Worm (Caenorhabditis elegans) whole organism, young adult: ENCODE data around the gene phyh-1.

Experiments used
- B0035.1 ChIP-seq: sonication (generic microtip); optimal IDR thresholded peaks from 2 replicates; lab custom pipeline; 2016; ENCODE audit warnings: missing genetic modification characterization, mild to moderate bottlenecking, missing compliant biosample characterization, missing genotype, missing genetic modification reagents
- B0336.3 ChIP-seq: fragments of 200-800 bp; sonication (Bioruptor generic); IDR thresholded peaks from 2 replicates; pipeline ENCODE4 v1.3.6; 2022; ENCODE audit warnings: missing genetic modification characterization, missing compliant biosample characterization
- C06A6.2 ChIP-seq: fragments of 200-800 bp; sonication (Bioruptor generic); conservative IDR thresholded peaks from 2 replicates; pipeline ENCODE4 v1.3.6; 2022; ENCODE audit warnings: missing genetic modification characterization, missing compliant biosample characterization
- F33H1.4 ChIP-seq: fragments of 200-800 bp; sonication (Bioruptor generic); IDR thresholded peaks from 2 replicates; pipeline ENCODE4 v1.3.6; 2022; ENCODE audit warnings: missing genetic modification reagents, missing genetic modification characterization, missing compliant biosample characterization
- F39B2.1 ChIP-seq: fragments of 200-800 bp; sonication (Bioruptor generic); IDR thresholded peaks from 2 replicates; pipeline ENCODE4 v1.3.6; 2022; ENCODE audit warnings: missing genetic modification reagents, missing genetic modification characterization, missing compliant biosample characterization
- F57A8.1 ChIP-seq: fragments of 200-800 bp; sonication (Bioruptor generic); optimal IDR thresholded peaks from 2 replicates; lab custom pipeline; 2018; ENCODE audit warnings: mild to moderate bottlenecking, missing genetic modification characterization, moderate library complexity, missing compliant biosample characterization
- T26A5.8 ChIP-seq: sonication (generic microtip); optimal IDR thresholded peaks from 2 replicates; lab custom pipeline; 2016; ENCODE audit warnings: missing genetic modification characterization, missing compliant biosample characterization
- ZK185.1 ChIP-seq: sonication (generic microtip); optimal IDR thresholded peaks from 2 replicates; lab custom pipeline; 2016; ENCODE audit warnings: mild to moderate bottlenecking, missing genetic modification characterization, missing compliant biosample characterization; ENCODE audit not compliant: poor library complexity, severe bottlenecking
- aptf-3 ChIP-seq: fragments of 200-800 bp; sonication (Bioruptor generic); IDR thresholded peaks from 2 replicates; pipeline ENCODE4 v1.3.6; 2022; ENCODE audit warnings: missing genetic modification characterization, missing compliant biosample characterization
- attf-6 ChIP-seq: fragments of 200-800 bp; sonication (Bioruptor generic); IDR thresholded peaks from 2 replicates; pipeline ENCODE4 v1.3.6; 2022; ENCODE audit warnings: missing genetic modification reagents, missing genetic modification characterization, missing compliant biosample characterization
- cebp-1 ChIP-seq, 2 experiments: fragments of 200-800 bp in 1 of 2; sonication (Bioruptor generic) in 1 of 2; sonication (generic microtip) in 1 of 2; IDR thresholded peaks in 1 of 2; optimal IDR thresholded peaks in 1 of 2; 2 replicates each; pipeline versions ENCODE4 v1.3.6 to Lab custom; 2017 to 2022; ENCODE audit warnings: missing compliant biosample characterization in 2 of 2, missing genetic modification characterization in 2 of 2, mild to moderate bottlenecking in 1 of 2, missing genetic modification reagents in 1 of 2, moderate library complexity in 1 of 2
- ceh-27 ChIP-seq: fragments of 200-800 bp; sonication (Bioruptor generic); optimal IDR thresholded peaks from 2 replicates; lab custom pipeline; 2018; ENCODE audit warnings: mild to moderate bottlenecking, missing genetic modification characterization, moderate library complexity, missing compliant biosample characterization
- ceh-58 ChIP-seq: fragments of 200-800 bp; sonication (Bioruptor generic); IDR thresholded peaks from 2 replicates; pipeline ENCODE4 v1.3.6; 2022; ENCODE audit warnings: missing genetic modification characterization, missing compliant biosample characterization
- die-1 ChIP-seq: sonication (generic microtip); optimal IDR thresholded peaks from 2 replicates; lab custom pipeline; 2016; ENCODE audit warnings: missing genotype, mild to moderate bottlenecking, missing genetic modification characterization, missing compliant biosample characterization
- dox-1 ChIP-seq: fragments of 200-800 bp; sonication (Bioruptor generic); IDR thresholded peaks from 2 replicates; pipeline ENCODE4 v1.3.6; 2022; ENCODE audit warnings: missing genetic modification reagents, missing genetic modification characterization, missing compliant biosample characterization
- dpff-1 ChIP-seq: sonication (generic microtip); optimal IDR thresholded peaks from 2 replicates; lab custom pipeline; 2017; ENCODE audit warnings: mild to moderate bottlenecking, missing genetic modification characterization, missing compliant biosample characterization
- egrh-3 ChIP-seq: fragments of 200-800 bp; sonication (Bioruptor generic); IDR thresholded peaks from 2 replicates; pipeline ENCODE4 v1.3.6; 2022; ENCODE audit warnings: missing genetic modification reagents, missing genetic modification characterization, missing compliant biosample characterization
- ets-4 ChIP-seq: fragments of 200-800 bp; sonication (Bioruptor generic); optimal IDR thresholded peaks from 2 replicates; lab custom pipeline; 2018; ENCODE audit warnings: mild to moderate bottlenecking, missing genetic modification characterization, missing compliant biosample characterization
- fkh-3 ChIP-seq: sonication (generic microtip); optimal IDR thresholded peaks from 2 replicates; lab custom pipeline; 2016; ENCODE audit warnings: mild to moderate bottlenecking, missing genetic modification characterization, missing compliant biosample characterization
- hlh-12 ChIP-seq: sonication (generic microtip); optimal IDR thresholded peaks from 2 replicates; lab custom pipeline; 2016; ENCODE audit warnings: missing genetic modification characterization, missing compliant biosample characterization
- hrde-1 ChIP-seq: sonication (generic microtip); optimal IDR thresholded peaks from 2 replicates; lab custom pipeline; 2016; ENCODE audit warnings: missing genetic modification characterization, mild to moderate bottlenecking, missing compliant biosample characterization, moderate library complexity, missing genotype, missing genetic modification reagents, borderline replicate concordance
- lag-1 ChIP-seq: fragments of 200-800 bp; sonication (Bioruptor generic); IDR thresholded peaks from 2 replicates; pipeline ENCODE4 v1.3.6; 2022; ENCODE audit warnings: missing genetic modification reagents, missing genetic modification characterization, missing compliant biosample characterization
- lin-26 ChIP-seq: fragments of 200-800 bp; sonication (Bioruptor generic); IDR thresholded peaks from 2 replicates; pipeline ENCODE4 v1.3.6; 2022; ENCODE audit warnings: missing genetic modification reagents, missing genetic modification characterization, missing compliant biosample characterization
- lin-54 ChIP-seq: fragments of 200-800 bp; sonication (Bioruptor generic); optimal IDR thresholded peaks from 2 replicates; lab custom pipeline; 2018; ENCODE audit warnings: mild to moderate bottlenecking, missing genetic modification characterization, missing compliant biosample characterization
- lsl-1 ChIP-seq: fragments of 200-800 bp; sonication (Bioruptor generic); optimal IDR thresholded peaks from 2 replicates; lab custom pipeline; 2018; ENCODE audit warnings: mild to moderate bottlenecking, missing genetic modification characterization, moderate library complexity, missing compliant biosample characterization
- madf-10 ChIP-seq: sonication (generic microtip); optimal IDR thresholded peaks from 2 replicates; lab custom pipeline; 2016; ENCODE audit warnings: mild to moderate bottlenecking, missing genetic modification characterization, missing compliant biosample characterization
- madf-3 ChIP-seq: fragments of 200-800 bp; sonication (Bioruptor generic); IDR thresholded peaks from 2 replicates; pipeline ENCODE4 v1.3.6; 2022; ENCODE audit warnings: missing genetic modification reagents, missing genetic modification characterization, missing compliant biosample characterization
- nfyb-1 ChIP-seq: fragments of 200-800 bp; sonication (Bioruptor generic); IDR thresholded peaks from 2 replicates; pipeline ENCODE4 v1.3.6; 2022; ENCODE audit warnings: missing genetic modification reagents, missing genetic modification characterization, missing compliant biosample characterization
- nhr-120 ChIP-seq: fragments of 200-800 bp; sonication (Bioruptor generic); IDR thresholded peaks from 2 replicates; pipeline ENCODE4 v1.3.6; 2022; ENCODE audit warnings: missing genetic modification characterization, missing compliant biosample characterization
- nhr-80 ChIP-seq: sonication (generic microtip); optimal IDR thresholded peaks from 2 replicates; lab custom pipeline; 2016; ENCODE audit warnings: missing genetic modification characterization, missing compliant biosample characterization
- pbrm-1 ChIP-seq: fragments of 200-800 bp; sonication (Bioruptor generic); IDR thresholded peaks from 2 replicates; pipeline ENCODE4 v1.3.6; 2022; ENCODE audit warnings: missing genetic modification reagents, missing genetic modification characterization, missing compliant biosample characterization
- snpc-1.1 ChIP-seq: sonication (generic microtip); optimal IDR thresholded peaks from 2 replicates; lab custom pipeline; 2017; ENCODE audit warnings: missing genetic modification characterization, mild to moderate bottlenecking, missing compliant biosample characterization, antibody characterized with exemption, moderate library complexity, missing genotype, missing genetic modification reagents; ENCODE audit not compliant: insufficient read depth
- snpc-4 ChIP-seq, 5 experiments: fragments of 150-350 bp in 1 of 5; sonication (generic microtip) in 4 of 5; optimal IDR thresholded peaks; 2 replicates each; lab custom pipeline; 2014 to 2018; ENCODE audit warnings: missing genetic modification characterization in 5 of 5, missing biosample characterization in 3 of 5, antibody characterized with exemption in 2 of 5, mild to moderate bottlenecking in 2 of 5, missing compliant biosample characterization in 2 of 5, missing genotype in 2 of 5, moderate library complexity in 2 of 5, missing genetic modification reagents in 1 of 5
- somi-1 ChIP-seq: fragments of 200-800 bp; sonication (Bioruptor generic); optimal IDR thresholded peaks from 2 replicates; lab custom pipeline; 2018; ENCODE audit warnings: mild to moderate bottlenecking, missing genetic modification characterization, missing compliant biosample characterization
- sptf-2 ChIP-seq: fragments of 200-800 bp; sonication (Bioruptor generic); optimal IDR thresholded peaks from 2 replicates; lab custom pipeline; 2018; ENCODE audit warnings: mild to moderate bottlenecking, missing genetic modification characterization, missing compliant biosample characterization

Gene phyh-1

ce11 chrIV:17278363-17278762 lies 19.2 kb upstream of the phyh-1 start (continued):
- TF ChIP-seq madf-3 (peak; percentile 94), die-1 (tag; lab: Kevin White, UChicago) (peak; percentile 24), hlh-12 (tag; lab: Kevin White, UChicago) (no peak), dox-1 (GFP tag; lab: Robert Waterston, UW) (peak; percentile 96), ets-4 (no peak), snpc-4 (GFP tag; optimal IDR thresholded peaks at IDR 0.05; lab: Kevin White, UChicago) (peak; percentile 79), snpc-4 (tag; optimal IDR thresholded peaks at IDR 0.05; lab: Kevin White, UChicago) (peak; percentile 82 to 94 (median 86)), C06A6.2 (GFP tag; lab: Robert Waterston, UW) (peak; percentile 91), attf-6 (GFP tag; lab: Robert Waterston, UW) (peak; percentile 90), lin-54 (GFP tag; lab: Kevin White, UChicago) (peak; percentile 93), F33H1.4 (GFP tag; lab: Robert Waterston, UW) (peak; percentile 73), ceh-27 (peak; percentile 96), nhr-120 (no peak), madf-10 (peak; percentile 91), lin-26 (GFP tag; lab: Robert Waterston, UW) (peak; percentile 68), T26A5.8 (tag; lab: Kevin White, UChicago) (peak; percentile 5), aptf-3 (GFP tag; lab: Robert Waterston, UW) (peak; percentile 24; the same call in 1 of the 2 replicates), cebp-1 (GFP tag; IDR thresholded peaks at IDR 0.05; lab: Robert Waterston, UW) (peak; percentile 94), cebp-1 (tag; optimal IDR thresholded peaks at IDR 0.05; lab: Kevin White, UChicago) (peak; percentile 97), sptf-2 (GFP tag; lab: Kevin White, UChicago) (no peak), lag-1 (GFP tag; lab: Robert Waterston, UW) (no peak), ZK185.1 (tag; lab: Kevin White, UChicago) (peak; percentile 79), B0336.3 (peak; percentile 93), snpc-1.1 (no peak), dpff-1 (peak; percentile 91), somi-1 (GFP tag; lab: Kevin White, UChicago) (peak; percentile 98), lsl-1 (peak; percentile 64), B0035.1 (tag; lab: Kevin White, UChicago) (peak; percentile 91), pbrm-1 (GFP tag; lab: Robert Waterston, UW) (peak; percentile 98), F39B2.1 (GFP tag; lab: Robert Waterston, UW) (no peak), fkh-3 (no peak)

ce11 chrIV:17277459-17278173 lies 18.4 kb upstream of the phyh-1 start:
- TF ChIP-seq F57A8.1 = no peak
- no peak for TF ChIP-seq egrh-3 (GFP tag; lab: Robert Waterston, UW)
- TF ChIP-seq madf-3 = 0 out of 2 replicates have a peak, but pooled peaks have one; percentile 1
- no peak for TF ChIP-seq nhr-80 (tag; lab: Kevin White, UChicago)
- peak; percentile 28; the same call in 1 of the 2 replicates for TF ChIP-seq nfyb-1 (GFP tag; lab: Robert Waterston, UW)
- TF ChIP-seq ceh-58 = 0 out of 2 replicates have a peak, but pooled peaks have one; percentile 22
- TF ChIP-seq dox-1 (GFP tag; lab: Robert Waterston, UW) = no peak
- no peak for TF ChIP-seq pbrm-1 (GFP tag; lab: Robert Waterston, UW)
- 0 out of 2 replicates have a peak, but pooled peaks have one; percentile 11 for TF ChIP-seq lin-26 (GFP tag; lab: Robert Waterston, UW)
- no peak for TF ChIP-seq hrde-1 (tag; lab: Kevin White, UChicago)
